Fruit fly (Drosophila melanogaster) whole organism, embryonic: Measurements from ENCODE around the gene Noa36.

ENCODE experiments used
- Aef1 ChIP-seq: fragments of 200-800 bp; sonication (Bioruptor generic); IDR thresholded peaks from 3 replicates; pipeline ENCODE4 v1.3.6; 2022; ENCODE audit warnings: missing biosample characterization, missing genetic modification characterization
- Atf-2 ChIP-seq: fragments of 200-800 bp; sonication (Bioruptor generic); optimal IDR thresholded peaks from 2 replicates; lab custom pipeline; 2016; ENCODE audit warnings: missing biosample characterization, missing genetic modification characterization
- B-H2 ChIP-seq: fragments of 200-800 bp; sonication (Bioruptor generic); optimal IDR thresholded peaks from 2 replicates; lab custom pipeline; 2018; ENCODE audit warnings: missing biosample characterization, mild to moderate bottlenecking, missing genetic modification characterization
- CG10321 ChIP-seq: fragments of 200-800 bp; sonication (Bioruptor generic); IDR thresholded peaks from 2 replicates; pipeline ENCODE4 v1.3.6; 2022; ENCODE audit warnings: missing biosample characterization, missing genetic modification characterization
- CG10565 ChIP-seq: fragments of 200-800 bp; sonication (Bioruptor generic); optimal IDR thresholded peaks from 3 replicates; lab custom pipeline; 2016; ENCODE audit warnings: missing biosample characterization, mild to moderate bottlenecking, missing genetic modification characterization
- CG13296 ChIP-seq: fragments of 200-800 bp; sonication (Bioruptor generic); optimal IDR thresholded peaks from 3 replicates; lab custom pipeline; 2018; ENCODE audit warnings: missing biosample characterization, mild to moderate bottlenecking, missing genetic modification characterization
- CG14710 ChIP-seq: fragments of 200-800 bp; sonication (Bioruptor generic); optimal IDR thresholded peaks from 3 replicates; lab custom pipeline; 2019; ENCODE audit warnings: missing biosample characterization, mild to moderate bottlenecking, missing genetic modification characterization, moderate library complexity
- CG15011 ChIP-seq: fragments of 200-800 bp; sonication (Bioruptor generic); optimal IDR thresholded peaks from 3 replicates; lab custom pipeline; 2018; ENCODE audit warnings: missing biosample characterization, mild to moderate bottlenecking, missing genetic modification characterization
- CG17359 ChIP-seq: fragments of 200-800 bp; sonication (Bioruptor generic); optimal IDR thresholded peaks from 3 replicates; lab custom pipeline; 2018; ENCODE audit warnings: missing biosample characterization, mild to moderate bottlenecking, missing genetic modification characterization, moderate library complexity
- CG17361 ChIP-seq: fragments of 200-800 bp; sonication (Bioruptor generic); IDR thresholded peaks from 3 replicates; pipeline ENCODE4 v1.3.6; 2022; ENCODE audit warnings: missing biosample characterization, missing genetic modification characterization
- CG17912 ChIP-seq: fragments of 200-800 bp; sonication (Bioruptor generic); optimal IDR thresholded peaks from 2 replicates; lab custom pipeline; 2018; ENCODE audit warnings: missing biosample characterization, mild to moderate bottlenecking, missing genetic modification characterization
- CG18619 ChIP-seq: fragments of 200-800 bp; sonication (Bioruptor generic); optimal IDR thresholded peaks from 3 replicates; lab custom pipeline; 2017; ENCODE audit warnings: missing biosample characterization, mild to moderate bottlenecking, missing genetic modification characterization
- CG2116 ChIP-seq: fragments of 200-800 bp; sonication (Bioruptor generic); optimal IDR thresholded peaks from 3 replicates; lab custom pipeline; 2018; ENCODE audit warnings: missing biosample characterization, mild to moderate bottlenecking, missing genetic modification characterization
- CG3838 ChIP-seq: fragments of 200-800 bp; sonication (Bioruptor generic); optimal IDR thresholded peaks from 3 replicates; lab custom pipeline; 2016; ENCODE audit warnings: missing biosample characterization, missing genetic modification characterization
- CG4404 ChIP-seq: fragments of 200-800 bp; sonication (Bioruptor generic); IDR thresholded peaks from 2 replicates; pipeline ENCODE4 v1.3.6; 2022; ENCODE audit warnings: missing biosample characterization, missing genetic modification characterization
- CG4424 ChIP-seq: fragments of 200-800 bp; sonication (Bioruptor generic); optimal IDR thresholded peaks from 3 replicates; lab custom pipeline; 2016; ENCODE audit warnings: missing biosample characterization, missing genetic modification characterization
- CG5953 ChIP-seq: fragments of 200-800 bp; sonication (Bioruptor generic); IDR thresholded peaks from 2 replicates; pipeline ENCODE4 v1.3.6; 2022; ENCODE audit warnings: missing biosample characterization, missing genetic modification characterization
- CG6654 ChIP-seq: fragments of 200-800 bp; sonication (Bioruptor generic); optimal IDR thresholded peaks from 2 replicates; lab custom pipeline; 2017; ENCODE audit warnings: missing biosample characterization, mild to moderate bottlenecking, missing genetic modification characterization
- CG7745 ChIP-seq: fragments of 200-800 bp; sonication (Bioruptor generic); optimal IDR thresholded peaks from 2 replicates; lab custom pipeline; 2018; ENCODE audit warnings: missing biosample characterization, mild to moderate bottlenecking, missing genetic modification characterization, moderate library complexity
- CG7786 ChIP-seq: fragments of 200-800 bp; sonication (Bioruptor generic); optimal IDR thresholded peaks from 2 replicates; lab custom pipeline; 2016; ENCODE audit warnings: missing biosample characterization, missing genetic modification characterization
- CG7839 ChIP-seq: fragments of 200-800 bp; sonication (Bioruptor generic); optimal IDR thresholded peaks from 3 replicates; lab custom pipeline; 2018; ENCODE audit warnings: missing biosample characterization, mild to moderate bottlenecking, missing genetic modification characterization, moderate library complexity
- CG7928 ChIP-seq: fragments of 200-800 bp; sonication (Bioruptor generic); optimal IDR thresholded peaks from 2 replicates; lab custom pipeline; 2017; ENCODE audit warnings: missing biosample characterization, mild to moderate bottlenecking, missing genetic modification characterization
- CG8089 ChIP-seq: fragments of 200-800 bp; sonication (Bioruptor generic); optimal IDR thresholded peaks from 3 replicates; lab custom pipeline; 2016; ENCODE audit warnings: missing biosample characterization, missing genetic modification characterization
- CG8290 ChIP-seq, 3 experiments: fragments of 200-800 bp; sonication (Bioruptor generic); optimal IDR thresholded peaks; 2 replicates each; lab custom pipeline; 2016 to 2019; ENCODE audit warnings: missing biosample characterization in 3 of 3, missing genetic modification characterization in 3 of 3, mild to moderate bottlenecking in 2 of 3, moderate library complexity in 1 of 3
- CG8924 ChIP-seq: fragments of 200-800 bp; optimal IDR thresholded peaks from 3 replicates; lab custom pipeline; 2019; ENCODE audit warnings: missing biosample characterization, mild to moderate bottlenecking, missing genetic modification characterization, moderate library complexity
- CG8944 ChIP-seq: fragments of 200-800 bp; sonication (Bioruptor generic); optimal IDR thresholded peaks from 3 replicates; lab custom pipeline; 2016; ENCODE audit warnings: missing biosample characterization, missing genetic modification characterization
- CG9215 ChIP-seq: fragments of 200-800 bp; sonication (Bioruptor generic); IDR thresholded peaks from 2 replicates; pipeline ENCODE4 v1.3.6; 2022; ENCODE audit warnings: missing biosample characterization, missing genetic modification characterization
- CG9609 ChIP-seq: fragments of 200-800 bp; sonication (Bioruptor generic); optimal IDR thresholded peaks from 3 replicates; lab custom pipeline; 2016; ENCODE audit warnings: missing biosample characterization, missing genetic modification characterization
- CG9817 ChIP-seq: fragments of 200-800 bp; sonication (Bioruptor generic); optimal IDR thresholded peaks from 2 replicates; lab custom pipeline; 2018; ENCODE audit warnings: missing biosample characterization, mild to moderate bottlenecking, missing genetic modification characterization, moderate library complexity
- CrebB ChIP-seq: fragments of 200-800 bp; sonication (Bioruptor generic); optimal IDR thresholded peaks from 3 replicates; lab custom pipeline; 2018; ENCODE audit warnings: missing biosample characterization, mild to moderate bottlenecking, missing genetic modification characterization
- Dad ChIP-seq: fragments of 200-800 bp; sonication (Bioruptor generic); optimal IDR thresholded peaks from 3 replicates; lab custom pipeline; 2016; ENCODE audit warnings: missing biosample characterization, missing genetic modification characterization
- Deaf1 ChIP-seq: fragments of 200-800 bp; optimal IDR thresholded peaks from 3 replicates; lab custom pipeline; 2019; ENCODE audit warnings: missing biosample characterization, mild to moderate bottlenecking, missing genetic modification characterization, moderate library complexity
- Drgx ChIP-seq: fragments of 200-800 bp; sonication (Bioruptor generic); IDR thresholded peaks from 2 replicates; pipeline ENCODE4 v1.3.6; 2022; ENCODE audit warnings: missing biosample characterization, missing genetic modification characterization
- Hmr ChIP-seq: fragments of 200-800 bp; sonication (Bioruptor generic); optimal IDR thresholded peaks from 3 replicates; lab custom pipeline; 2017; ENCODE audit warnings: mild to moderate bottlenecking, missing biosample characterization, missing genetic modification reagents, missing genetic modification characterization
- Hr39 ChIP-seq: fragments of >200 bp; optimal IDR thresholded peaks from 2 replicates; lab custom pipeline; 2017
- Xrp1 ChIP-seq: fragments of 200-800 bp; sonication (Bioruptor generic); IDR thresholded peaks from 2 replicates; pipeline ENCODE4 v1.3.6; 2022; ENCODE audit warnings: missing biosample characterization, missing genetic modification characterization
- bsh ChIP-seq, 2 experiments: fragments of 200-800 bp; sonication (Bioruptor generic); optimal IDR thresholded peaks; 2 replicates each; lab custom pipeline; 2017 to 2018; ENCODE audit warnings: mild to moderate bottlenecking in 2 of 2, missing biosample characterization in 2 of 2, missing genetic modification characterization in 2 of 2, moderate library complexity in 1 of 2
- cad ChIP-seq: fragments of >200 bp; optimal IDR thresholded peaks from 2 replicates; lab custom pipeline; 2017; ENCODE audit warnings: missing biosample characterization, missing genetic modification characterization
- cato ChIP-seq: fragments of 200-800 bp; sonication (Bioruptor generic); optimal IDR thresholded peaks from 2 replicates; lab custom pipeline; 2016; ENCODE audit warnings: missing biosample characterization, missing genetic modification characterization, borderline replicate concordance
- da ChIP-seq: fragments of 200-800 bp; sonication (Bioruptor generic); optimal IDR thresholded peaks from 2 replicates; lab custom pipeline; 2016; ENCODE audit warnings: missing biosample characterization, missing genetic modification characterization
- dan ChIP-seq: fragments of 200-800 bp; sonication (Bioruptor generic); IDR thresholded peaks from 2 replicates; pipeline ENCODE4 v1.3.6; 2022; ENCODE audit warnings: missing biosample characterization, missing genetic modification characterization
- ewg ChIP-seq: fragments of 200-800 bp; sonication (Bioruptor generic); optimal IDR thresholded peaks from 3 replicates; lab custom pipeline; 2017; ENCODE audit warnings: mild to moderate bottlenecking, missing biosample characterization, missing genetic modification reagents, missing genetic modification characterization
- fd96Cb ChIP-seq: fragments of 200-800 bp; sonication (Bioruptor generic); optimal IDR thresholded peaks from 2 replicates; lab custom pipeline; 2018; ENCODE audit warnings: missing biosample characterization, mild to moderate bottlenecking, missing genetic modification characterization, moderate library complexity
- fru ChIP-seq: fragments of >200 bp; optimal IDR thresholded peaks from 2 replicates; lab custom pipeline; 2017
- klu ChIP-seq: fragments of 200-800 bp; sonication (Bioruptor generic); IDR thresholded peaks from 2 replicates; pipeline ENCODE4 v1.3.6; 2022; ENCODE audit warnings: missing biosample characterization, missing genetic modification characterization
- kni ChIP-seq: fragments of 200-800 bp; sonication (Bioruptor generic); optimal IDR thresholded peaks from 3 replicates; lab custom pipeline; 2017; ENCODE audit warnings: mild to moderate bottlenecking, missing biosample characterization, missing genetic modification reagents, missing genetic modification characterization
- nerfin-2 ChIP-seq: fragments of 200-800 bp; sonication (Bioruptor generic); IDR thresholded peaks from 2 replicates; pipeline ENCODE4 v1.3.6; 2022; ENCODE audit warnings: missing biosample characterization, missing genetic modification characterization; ENCODE audit not compliant: partially characterized antibody
- odd ChIP-seq: fragments of 200-800 bp; sonication (Bioruptor generic); optimal IDR thresholded peaks from 2 replicates; lab custom pipeline; 2017; ENCODE audit warnings: missing biosample characterization, mild to moderate bottlenecking, missing genetic modification characterization
- rib ChIP-seq: fragments of 200-800 bp; sonication (Bioruptor generic); IDR thresholded peaks from 2 replicates; pipeline ENCODE4 v1.3.6; 2022; ENCODE audit warnings: missing biosample characterization, missing genetic modification characterization
- run ChIP-seq: fragments of 200-800 bp; sonication (Bioruptor generic); optimal IDR thresholded peaks from 3 replicates; lab custom pipeline; 2018; ENCODE audit warnings: missing biosample characterization, mild to moderate bottlenecking, missing genetic modification characterization
- shn ChIP-seq: fragments of 200-800 bp; sonication (Bioruptor generic); optimal IDR thresholded peaks from 3 replicates; lab custom pipeline; 2016; ENCODE audit warnings: missing biosample characterization, missing genetic modification characterization
- zfh2 ChIP-seq: fragments of 200-800 bp; sonication (Bioruptor generic); optimal IDR thresholded peaks from 2 replicates; lab custom pipeline; 2016; ENCODE audit warnings: missing biosample characterization, missing genetic modification characterization

The Noa36 gene

dm6 chr3R:28590462-28590861 is 8.6 kb downstream of the Noa36 start (continued):
- TF ChIP-seq CG3838 (GFP tag; lab: Kevin White, UChicago) (no peak), klu (no peak), CrebB (tag; lab: Kevin White, UChicago) (peak; percentile 57), Hmr (peak; percentile 47), Hr39 (lab: Kevin White, UChicago) (no peak), Xrp1 (GFP tag; lab: Robert Waterston, UW) (peak; percentile 68), Drgx (no peak), CG9215 (GFP tag; lab: Robert Waterston, UW) (no peak), CG18619 (GFP tag; lab: Kevin White, UChicago) (peak; percentile 51), CG14710 (peak; percentile 8), CG10565 (GFP tag; lab: Kevin White, UChicago) (no peak), dan (GFP tag; lab: Robert Waterston, UW) (no peak), da (GFP tag; lab: Kevin White, UChicago) (no peak), cad (no peak), nerfin-2 (GFP tag; lab: Robert Waterston, UW) (no peak), ewg (GFP tag; lab: Kevin White, UChicago) (no peak), CG8944 (GFP tag; lab: Kevin White, UChicago) (no peak), CG7786 (GFP tag; lab: Kevin White, UChicago) (no peak), CG17359 (peak; percentile 56), zfh2 (no peak), CG5953 (GFP tag; lab: Robert Waterston, UW) (peak; percentile 47; the same call in 1 of the 2 replicates), kni (peak; percentile 50), CG8924 (peak; percentile 7), rib (GFP tag; lab: Robert Waterston, UW) (0 out of 2 replicates have a peak, but pooled peaks have one; percentile 22), fru (lab: Kevin White, UChicago) (no peak), CG8089 (GFP tag; lab: Kevin White, UChicago) (peak; percentile 2), CG9817 (tag; lab: Kevin White, UChicago) (no peak), fd96Cb (tag; lab: Kevin White, UChicago) (no peak), CG13296 (GFP tag; lab: Kevin White, UChicago) (peak; percentile 53), CG7745 (tag; lab: Kevin White, UChicago) (peak; percentile 55), CG4404 (no peak), shn (GFP tag; lab: Kevin White, UChicago) (no peak), run (tag; lab: Kevin White, UChicago) (no peak), CG10321 (GFP tag; lab: Robert Waterston, UW) (peak; percentile 31; the same call in 1 of the 2 replicates), CG9609 (GFP tag; lab: Kevin White, UChicago) (no peak), odd (GFP tag; lab: Kevin White, UChicago) (peak; percentile 61), bsh (GFP tag; optimal IDR thresholded peaks at IDR 0.05; lab: Kevin White, UChicago) (peak in 1 of 2 experiments; percentile 59), cato (no peak), CG2116 (GFP tag; lab: Kevin White, UChicago) (no peak), Deaf1 (tag; lab: Kevin White, UChicago) (peak; percentile 31), B-H2 (GFP tag; lab: Kevin White, UChicago) (no peak), CG4424 (GFP tag; lab: Kevin White, UChicago) (no peak), CG17361 (no peak), CG6654 (GFP tag; lab: Kevin White, UChicago) (no peak), CG17912 (peak; percentile 13), CG7928 (GFP tag; lab: Kevin White, UChicago) (no peak), Aef1 (GFP tag; lab: Robert Waterston, UW) (no peak), Atf-2 (GFP tag; lab: Kevin White, UChicago) (no peak), CG15011 (GFP tag; lab: Kevin White, UChicago) (peak; percentile 47), Dad (GFP tag; lab: Kevin White, UChicago) (no peak), CG7839 (tag; lab: Kevin White, UChicago) (peak; percentile 33), CG8290 (GFP tag; optimal IDR thresholded peaks at IDR 0.05; lab: Kevin White, UChicago) (no peak), CG8290 (tag; optimal IDR thresholded peaks at IDR 0.05; lab: Kevin White, UChicago) (peak; percentile 41 to 50)
